Fruit fly (Drosophila melanogaster): ENCODE data around the gene mRpL2.
A peak's percentile ranks its signal among the peaks of the same experiment; 100 is the strongest.

mRpL2 gene

dm6 chr3L:11107432-11107831 is 13.2 kb upstream of the mRpL2 start, which contains the start of gene CG32073 (continued):
- TF ChIP-seq vfl (GFP tag; optimal IDR thresholded peaks at IDR 0.05) (no peak), Ssrp (tag; optimal IDR thresholded peaks at IDR 0.05) (no peak), nerfin-1 (tag; optimal IDR thresholded peaks at IDR 0.05) (no peak), CrebB (tag; optimal IDR thresholded peaks at IDR 0.05) (no peak), CG18262 (tag; optimal IDR thresholded peaks at IDR 0.05) (peak; percentile 43), grau (tag; optimal IDR thresholded peaks at IDR 0.05) (no peak), CG8765 (GFP tag; IDR thresholded peaks at IDR 0.05) (no peak), bbx (GFP tag; IDR thresholded peaks at IDR 0.05; ENCODE audit: partially characterized antibody) (no peak), CG2120 (GFP tag; optimal IDR thresholded peaks at IDR 0.05) (no peak), Doc2 (GFP tag; IDR thresholded peaks at IDR 0.05) (no peak), Camta (GFP tag; optimal IDR thresholded peaks at IDR 0.05) (no peak), zfh1 (GFP tag; IDR thresholded peaks at IDR 0.05) (no peak), prd (optimal IDR thresholded peaks at IDR 0.05) (no peak), prd (GFP tag; IDR thresholded peaks at IDR 0.05) (no peak), CG3847 (GFP tag; IDR thresholded peaks at IDR 0.05) (no peak), Atf6 (GFP tag; IDR thresholded peaks at IDR 0.05) (no peak), ewg (GFP tag; optimal IDR thresholded peaks at IDR 0.05) (no peak), inv (GFP tag; IDR thresholded peaks at IDR 0.05; ENCODE audit: partially characterized antibody) (no peak), p53 (GFP tag; optimal IDR thresholded peaks at IDR 0.05) (no peak), CG15269 (tag; optimal IDR thresholded peaks at IDR 0.05) (no peak), CG14050 (GFP tag; IDR thresholded peaks at IDR 0.05) (no peak), CG11093 (GFP tag; IDR thresholded peaks at IDR 0.05) (no peak), CG1647 (GFP tag; optimal IDR thresholded peaks at IDR 0.05) (no peak), Usf (GFP tag; optimal IDR thresholded peaks at IDR 0.05) (no peak), CG8924 (tag; optimal IDR thresholded peaks at IDR 0.05) (peak; percentile 9), Optix (GFP tag; IDR thresholded peaks at IDR 0.05) (no peak), Gug (GFP tag; IDR thresholded peaks at IDR 0.05) (no peak), Dp (GFP tag; optimal IDR thresholded peaks at IDR 0.05) (no peak), scrt (GFP tag; optimal IDR thresholded peaks at IDR 0.05) (no peak), ac (GFP tag; optimal IDR thresholded peaks at IDR 0.05) (no peak), Dad (GFP tag; optimal IDR thresholded peaks at IDR 0.05) (no peak), CG18619 (GFP tag; optimal IDR thresholded peaks at IDR 0.05) (no peak), CG15696 (tag; optimal IDR thresholded peaks at IDR 0.05) (peak; percentile 21), tap (tag; optimal IDR thresholded peaks at IDR 0.05) (peak; percentile 36), chm (GFP tag; IDR thresholded peaks at IDR 0.05) (no peak), bigmax (GFP tag; optimal IDR thresholded peaks at IDR 0.05) (no peak), MESR4 (GFP tag; optimal IDR thresholded peaks at IDR 0.05) (no peak), slou (GFP tag; optimal IDR thresholded peaks at IDR 0.05) (no peak), insv (GFP tag; optimal IDR thresholded peaks at IDR 0.05) (no peak), H15 (GFP tag; IDR thresholded peaks at IDR 0.05) (no peak), Opbp (GFP tag; IDR thresholded peaks at IDR 0.05; ENCODE audit: partially characterized antibody) (no peak), CG31388 (GFP tag; optimal IDR thresholded peaks at IDR 0.05) (no peak), kni (GFP tag; optimal IDR thresholded peaks at IDR 0.05) (no peak), al (GFP tag; IDR thresholded peaks at IDR 0.05) (no peak), salm (tag; optimal IDR thresholded peaks at IDR 0.05) (no peak), NfI (GFP tag; optimal IDR thresholded peaks at IDR 0.05) (no peak), CG11723 (GFP tag; optimal IDR thresholded peaks at IDR 0.05) (no peak), CG9932 (GFP tag; IDR thresholded peaks at IDR 0.05) (no peak), ftz-f1 (GFP tag; optimal IDR thresholded peaks at IDR 0.05) (no peak), ro (GFP tag; IDR thresholded peaks at IDR 0.05) (no peak), CG7839 (tag; optimal IDR thresholded peaks at IDR 0.05) (no peak), Dip2 (GFP tag; IDR thresholded peaks at IDR 0.05) (no peak), CG3838 (GFP tag; optimal IDR thresholded peaks at IDR 0.05) (no peak)

All from whole organism, embryonic.